Fruit fly (Drosophila melanogaster) whole organism, embryonic: ENCODE data around the gene CG4115.

Experiments used
- Atf3 ChIP-seq: fragments of 200-800 bp; sonication (Bioruptor generic); optimal IDR thresholded peaks from 3 replicates; lab custom pipeline; 2016; ENCODE audit warnings: missing biosample characterization, missing genetic modification characterization
- CG11398 ChIP-seq: fragments of 200-800 bp; sonication (Bioruptor generic); optimal IDR thresholded peaks from 2 replicates; lab custom pipeline; 2016; ENCODE audit warnings: missing biosample characterization, missing genetic modification characterization
- CG15269 ChIP-seq: fragments of 200-800 bp; sonication (Bioruptor generic); optimal IDR thresholded peaks from 2 replicates; lab custom pipeline; 2018; ENCODE audit warnings: missing biosample characterization, mild to moderate bottlenecking, missing genetic modification characterization, moderate library complexity
- CG1602 ChIP-seq: fragments of 200-800 bp; sonication (Bioruptor generic); optimal IDR thresholded peaks from 3 replicates; lab custom pipeline; 2016; ENCODE audit warnings: missing biosample characterization, missing genetic modification characterization
- CG1647 ChIP-seq: fragments of 200-800 bp; sonication (Bioruptor generic); optimal IDR thresholded peaks from 3 replicates; lab custom pipeline; 2016; ENCODE audit warnings: missing biosample characterization, missing genetic modification characterization
- CG16813 ChIP-seq: fragments of 200-800 bp; sonication (Bioruptor generic); IDR thresholded peaks from 3 replicates; pipeline ENCODE4 v1.3.6; 2022; ENCODE audit warnings: missing biosample characterization, missing genetic modification characterization; ENCODE audit not compliant: partially characterized antibody
- CG17328 ChIP-seq: fragments of 200-800 bp; sonication (Bioruptor generic); IDR thresholded peaks from 2 replicates; pipeline ENCODE4 v1.3.6; 2022; ENCODE audit warnings: missing biosample characterization, missing genetic modification characterization
- CG17912 ChIP-seq: fragments of 200-800 bp; sonication (Bioruptor generic); optimal IDR thresholded peaks from 2 replicates; lab custom pipeline; 2018; ENCODE audit warnings: missing biosample characterization, mild to moderate bottlenecking, missing genetic modification characterization
- CG18619 ChIP-seq: fragments of 200-800 bp; sonication (Bioruptor generic); optimal IDR thresholded peaks from 3 replicates; lab custom pipeline; 2017; ENCODE audit warnings: missing biosample characterization, mild to moderate bottlenecking, missing genetic modification characterization
- CG31365 ChIP-seq: fragments of 200-800 bp; sonication (Bioruptor generic); optimal IDR thresholded peaks from 2 replicates; lab custom pipeline; 2018; ENCODE audit warnings: missing biosample characterization, mild to moderate bottlenecking, missing genetic modification characterization
- CG31388 ChIP-seq: fragments of 200-800 bp; sonication (Bioruptor generic); optimal IDR thresholded peaks from 2 replicates; lab custom pipeline; 2016; ENCODE audit warnings: missing biosample characterization, missing genetic modification characterization
- CG3163 ChIP-seq: fragments of 200-800 bp; sonication (Bioruptor generic); optimal IDR thresholded peaks from 3 replicates; lab custom pipeline; 2016; ENCODE audit warnings: missing biosample characterization, missing genetic modification characterization
- CG33213 ChIP-seq: fragments of 200-800 bp; sonication (Bioruptor generic); optimal IDR thresholded peaks from 3 replicates; lab custom pipeline; 2016; ENCODE audit warnings: missing biosample characterization, missing genetic modification characterization
- CG4282 ChIP-seq: fragments of 200-800 bp; sonication (Bioruptor generic); optimal IDR thresholded peaks from 2 replicates; lab custom pipeline; 2016; ENCODE audit warnings: missing biosample characterization, missing genetic modification characterization
- CG5245 ChIP-seq: fragments of 200-800 bp; sonication (Bioruptor generic); optimal IDR thresholded peaks from 3 replicates; lab custom pipeline; 2016; ENCODE audit warnings: missing biosample characterization, missing genetic modification characterization
- CG6654 ChIP-seq: fragments of 200-800 bp; sonication (Bioruptor generic); optimal IDR thresholded peaks from 2 replicates; lab custom pipeline; 2017; ENCODE audit warnings: missing biosample characterization, mild to moderate bottlenecking, missing genetic modification characterization
- CG6854 ChIP-seq: fragments of 200-800 bp; sonication (Bioruptor generic); optimal IDR thresholded peaks from 3 replicates; lab custom pipeline; 2017; ENCODE audit warnings: missing biosample characterization, mild to moderate bottlenecking, missing genetic modification characterization
- CG7372 ChIP-seq: fragments of 200-800 bp; sonication (Bioruptor generic); IDR thresholded peaks from 2 replicates; pipeline ENCODE4 v1.3.6; 2022; ENCODE audit warnings: missing biosample characterization, missing genetic modification characterization
- CG7839 ChIP-seq: fragments of 200-800 bp; sonication (Bioruptor generic); optimal IDR thresholded peaks from 3 replicates; lab custom pipeline; 2018; ENCODE audit warnings: missing biosample characterization, mild to moderate bottlenecking, missing genetic modification characterization, moderate library complexity
- CG7928 ChIP-seq: fragments of 200-800 bp; sonication (Bioruptor generic); optimal IDR thresholded peaks from 2 replicates; lab custom pipeline; 2017; ENCODE audit warnings: missing biosample characterization, mild to moderate bottlenecking, missing genetic modification characterization
- CG8765 ChIP-seq: fragments of 200-800 bp; sonication (Bioruptor generic); IDR thresholded peaks from 2 replicates; pipeline ENCODE4 v1.3.6; 2022; ENCODE audit warnings: missing biosample characterization, missing genetic modification characterization
- CHES-1-like ChIP-seq: fragments of 200-800 bp; sonication (Bioruptor generic); optimal IDR thresholded peaks from 2 replicates; lab custom pipeline; 2016; ENCODE audit warnings: missing biosample characterization, missing genetic modification characterization
- Dbx ChIP-seq: fragments of 200-800 bp; sonication (Bioruptor generic); IDR thresholded peaks from 3 replicates; pipeline ENCODE4 v1.3.6; 2022; ENCODE audit warnings: missing biosample characterization, missing genetic modification characterization
- Dek ChIP-seq: fragments of 200-800 bp; sonication (Bioruptor generic); optimal IDR thresholded peaks from 3 replicates; lab custom pipeline; 2019; ENCODE audit warnings: missing biosample characterization, mild to moderate bottlenecking, missing genetic modification characterization, moderate library complexity
- Doc2 ChIP-seq: fragments of 200-800 bp; sonication (Bioruptor generic); IDR thresholded peaks from 2 replicates; pipeline ENCODE4 v1.3.6; 2022; ENCODE audit warnings: missing biosample characterization, missing genetic modification characterization
- Eip74EF ChIP-seq, 2 experiments: fragments of 200-800 bp in 1 of 2; fragments of >200 bp in 1 of 2; sonication (Bioruptor generic) in 1 of 2; optimal IDR thresholded peaks; 2 replicates each; lab custom pipeline; 2017 to 2019; ENCODE audit warnings: missing biosample characterization in 2 of 2, missing genetic modification characterization in 2 of 2, mild to moderate bottlenecking in 1 of 2, moderate library complexity in 1 of 2
- MESR4 ChIP-seq: fragments of 200-800 bp; sonication (Bioruptor generic); optimal IDR thresholded peaks from 2 replicates; lab custom pipeline; 2018; ENCODE audit warnings: missing biosample characterization, mild to moderate bottlenecking, missing genetic modification characterization, moderate library complexity
- Oli ChIP-seq: fragments of 200-800 bp; sonication (Bioruptor generic); optimal IDR thresholded peaks from 2 replicates; lab custom pipeline; 2018; ENCODE audit warnings: missing biosample characterization, mild to moderate bottlenecking, missing genetic modification characterization, moderate library complexity
- PHDP ChIP-seq: fragments of 200-800 bp; sonication (Bioruptor generic); optimal IDR thresholded peaks from 3 replicates; lab custom pipeline; 2018; ENCODE audit warnings: missing biosample characterization, mild to moderate bottlenecking, missing genetic modification characterization, moderate library complexity
- Pdp1 ChIP-seq, 2 experiments: fragments of 200-800 bp; sonication (Bioruptor generic); optimal IDR thresholded peaks; 3 replicates each; lab custom pipeline; 2016; ENCODE audit warnings: missing biosample characterization in 2 of 2, missing genetic modification characterization in 2 of 2, mild to moderate bottlenecking in 1 of 2, moderate library complexity in 1 of 2
- Taf1 ChIP-seq: fragments of 200-800 bp; sonication (Bioruptor generic); IDR thresholded peaks from 2 replicates; pipeline ENCODE4 v1.3.6; 2022; ENCODE audit warnings: missing biosample characterization, missing genetic modification characterization
- Vsx1 ChIP-seq: fragments of 200-800 bp; sonication (Bioruptor generic); optimal IDR thresholded peaks from 2 replicates; lab custom pipeline; 2017; ENCODE audit warnings: missing biosample characterization, mild to moderate bottlenecking, missing genetic modification characterization, missing genetic modification reagents
- YL-1 ChIP-seq: fragments of 200-800 bp; sonication (Bioruptor generic); optimal IDR thresholded peaks from 3 replicates; lab custom pipeline; 2017; ENCODE audit warnings: missing biosample characterization, mild to moderate bottlenecking, missing genetic modification characterization
- ab ChIP-seq: fragments of 200-800 bp; sonication (Bioruptor generic); optimal IDR thresholded peaks from 2 replicates; lab custom pipeline; 2016; ENCODE audit warnings: missing biosample characterization, missing genetic modification characterization
- cato ChIP-seq: fragments of 200-800 bp; sonication (Bioruptor generic); optimal IDR thresholded peaks from 2 replicates; lab custom pipeline; 2016; ENCODE audit warnings: missing biosample characterization, missing genetic modification characterization, borderline replicate concordance
- chm ChIP-seq: fragments of 200-800 bp; sonication (Bioruptor generic); IDR thresholded peaks from 2 replicates; pipeline ENCODE4 v1.3.6; 2022; ENCODE audit warnings: missing biosample characterization, missing genetic modification characterization
- croc ChIP-seq: fragments of 200-800 bp; sonication (Bioruptor generic); conservative IDR thresholded peaks from 3 replicates; pipeline ENCODE4 v1.3.6; 2022; ENCODE audit warnings: missing biosample characterization, missing genetic modification characterization
- eyg ChIP-seq: fragments of 200-800 bp; sonication (Bioruptor generic); optimal IDR thresholded peaks from 3 replicates; lab custom pipeline; 2016; ENCODE audit warnings: missing biosample characterization, missing genetic modification characterization
- grn ChIP-seq: fragments of 200-800 bp; sonication (Bioruptor generic); optimal IDR thresholded peaks from 3 replicates; lab custom pipeline; 2017; ENCODE audit warnings: missing biosample characterization, missing genetic modification characterization
- knrl ChIP-seq: fragments of 200-800 bp; sonication (Bioruptor generic); IDR thresholded peaks from 3 replicates; pipeline ENCODE4 v1.3.6; 2022; ENCODE audit warnings: missing biosample characterization, missing genetic modification characterization; ENCODE audit not compliant: partially characterized antibody
- mam ChIP-seq: fragments of 200-800 bp; sonication (Bioruptor generic); optimal IDR thresholded peaks from 3 replicates; lab custom pipeline; 2016; ENCODE audit warnings: missing biosample characterization, missing genetic modification characterization
- mld ChIP-seq: fragments of 200-800 bp; sonication (Bioruptor generic); IDR thresholded peaks from 3 replicates; pipeline ENCODE4 v1.3.6; 2022; ENCODE audit warnings: missing biosample characterization, missing genetic modification characterization; ENCODE audit not compliant: partially characterized antibody
- otp ChIP-seq: fragments of 200-800 bp; sonication (Bioruptor generic); IDR thresholded peaks from 3 replicates; pipeline ENCODE4, ENCODE4 v1.3.6; 2022; ENCODE audit warnings: missing biosample characterization, missing genetic modification characterization
- pita ChIP-seq: fragments of 200-800 bp; sonication (Bioruptor generic); optimal IDR thresholded peaks from 2 replicates; lab custom pipeline; 2017; ENCODE audit warnings: missing biosample characterization, mild to moderate bottlenecking, missing genetic modification characterization
- psq ChIP-seq: fragments of 200-800 bp; sonication (Bioruptor generic); optimal IDR thresholded peaks from 2 replicates; lab custom pipeline; 2017; ENCODE audit warnings: missing biosample characterization, missing genetic modification characterization
- rib ChIP-seq: fragments of 200-800 bp; sonication (Bioruptor generic); IDR thresholded peaks from 2 replicates; pipeline ENCODE4 v1.3.6; 2022; ENCODE audit warnings: missing biosample characterization, missing genetic modification characterization
- sima ChIP-seq: fragments of 200-800 bp; sonication (Bioruptor generic); optimal IDR thresholded peaks from 2 replicates; lab custom pipeline; 2016; ENCODE audit warnings: missing biosample characterization, missing genetic modification characterization
- sob ChIP-seq: fragments of 200-800 bp; sonication (Bioruptor generic); IDR thresholded peaks from 2 replicates; pipeline ENCODE4 v1.3.6; 2022; ENCODE audit warnings: missing biosample characterization, missing genetic modification characterization
- sqz ChIP-seq: fragments of 200-800 bp; sonication (Bioruptor generic); optimal IDR thresholded peaks from 3 replicates; lab custom pipeline; 2018; ENCODE audit warnings: missing biosample characterization, mild to moderate bottlenecking, missing genetic modification characterization
- toy ChIP-seq: fragments of 200-800 bp; sonication (Bioruptor generic); IDR thresholded peaks from 2 replicates; pipeline ENCODE4 v1.3.6; 2022; ENCODE audit warnings: missing biosample characterization, missing genetic modification characterization

Gene CG4115

DNA sequence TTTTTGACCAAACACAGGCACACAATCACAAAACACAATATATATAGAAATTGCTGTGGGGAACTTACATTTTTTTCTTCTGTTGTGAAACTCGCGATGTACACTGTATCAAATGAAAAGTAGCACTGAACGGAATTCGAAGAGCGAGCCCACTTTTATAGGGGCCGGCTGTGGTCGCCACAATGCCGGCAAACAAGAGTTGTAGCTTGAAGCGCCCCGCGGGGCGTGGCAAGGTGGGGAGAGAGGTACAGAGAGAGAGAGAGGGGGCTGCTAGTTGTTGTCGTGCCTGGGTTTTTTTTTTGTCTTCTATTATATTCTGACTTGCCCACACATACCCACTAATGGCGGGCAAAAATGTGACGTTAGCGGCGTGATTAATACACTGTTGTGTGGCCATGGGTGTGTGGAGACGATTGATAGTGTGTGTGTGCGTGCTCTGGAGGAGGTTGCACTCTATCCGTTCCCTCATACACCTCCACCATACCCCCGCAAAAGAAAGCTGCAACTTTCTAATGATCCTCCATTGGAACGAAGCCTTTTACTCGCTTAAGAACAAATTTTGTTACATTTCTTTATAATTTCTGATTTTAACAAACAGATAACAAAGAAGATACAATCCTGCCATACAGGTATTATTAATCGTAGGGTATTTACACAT is 9.5 kb downstream of the CG4115 start, which contains the start of gene GstD1 (continued):
- TF ChIP-seq chm (GFP tag; lab: Robert Waterston, UW) (peak; percentile 75), pita (GFP tag; lab: Kevin White, UChicago) (no peak), PHDP (peak; percentile 14), CG16813 (GFP tag; lab: Robert Waterston, UW) (no peak), cato (no peak), CHES-1-like (peak; percentile 49), otp (GFP tag; lab: Robert Waterston, UW) (no peak), MESR4 (no peak), Dek (tag; lab: Kevin White, UChicago) (peak; percentile 33), CG17912 (GFP tag; lab: Kevin White, UChicago) (no peak), Eip74EF (GFP tag; optimal IDR thresholded peaks at IDR 0.05; lab: Kevin White, UChicago) (peak in 1 of 2 experiments; percentile 9), CG6654 (GFP tag; lab: Kevin White, UChicago) (peak; percentile 34), grn (GFP tag; lab: Kevin White, UChicago) (no peak), CG8765 (peak; percentile 87; the same call in 1 of the 2 replicates), CG11398 (no peak), CG17328 (GFP tag; lab: Robert Waterston, UW) (no peak), eyg (GFP tag; lab: Kevin White, UChicago) (no peak), CG7839 (peak; percentile 55), Doc2 (GFP tag; lab: Robert Waterston, UW) (no peak), CG1647 (GFP tag; lab: Kevin White, UChicago) (peak; percentile 36), CG15269 (tag; lab: Kevin White, UChicago) (peak; percentile 9), toy (GFP tag; lab: Robert Waterston, UW) (no peak), mam (GFP tag; lab: Kevin White, UChicago) (peak; percentile 34), mld (GFP tag; lab: Robert Waterston, UW) (no peak), CG3163 (GFP tag; lab: Kevin White, UChicago) (peak; percentile 95), knrl (no peak; the same call in 2 of the 3 replicates), Taf1 (GFP tag; lab: Robert Waterston, UW) (no peak), Vsx1 (no peak), CG18619 (peak; percentile 44), YL-1 (GFP tag; lab: Kevin White, UChicago) (no peak), Oli (peak; percentile 41), ab (GFP tag; lab: Kevin White, UChicago) (peak; percentile 58), rib (peak; percentile 87), CG33213 (GFP tag; lab: Kevin White, UChicago) (no peak), CG6854 (GFP tag; lab: Kevin White, UChicago) (no peak), sqz (GFP tag; lab: Kevin White, UChicago) (peak; percentile 74), sob (GFP tag; lab: Robert Waterston, UW) (no peak), Pdp1 (GFP tag; optimal IDR thresholded peaks at IDR 0.05; lab: Kevin White, UChicago) (peak; percentile 32 to 45), CG4282 (GFP tag; lab: Kevin White, UChicago) (peak; percentile 3), CG1602 (GFP tag; lab: Kevin White, UChicago) (no peak), CG31365 (tag; lab: Kevin White, UChicago) (no peak), sima (GFP tag; lab: Kevin White, UChicago) (no peak), croc (no peak), CG31388 (GFP tag; lab: Kevin White, UChicago) (no peak), Atf3 (GFP tag; lab: Kevin White, UChicago) (no peak), CG7372 (GFP tag; lab: Robert Waterston, UW) (no peak), CG7928 (peak; percentile 52), CG5245 (GFP tag; lab: Kevin White, UChicago) (no peak), psq (GFP tag; lab: Kevin White, UChicago) (no peak), Dbx (GFP tag; lab: Robert Waterston, UW) (peak; percentile 69; the same call in 2 of the 3 replicates)
